Fruit fly (Drosophila melanogaster) whole organism, embryonic: ENCODE results near the gene CG32192.

Source experiments
- Abd-B ChIP-seq: fragments of 200-800 bp; sonication (Bioruptor generic); optimal IDR thresholded peaks from 2 replicates; lab custom pipeline; 2018; ENCODE audit warnings: missing biosample characterization, mild to moderate bottlenecking, missing genetic modification characterization, moderate library complexity
- CG15011 ChIP-seq: fragments of 200-800 bp; sonication (Bioruptor generic); optimal IDR thresholded peaks from 3 replicates; lab custom pipeline; 2018; ENCODE audit warnings: missing biosample characterization, mild to moderate bottlenecking, missing genetic modification characterization
- CG15514 ChIP-seq: fragments of 200-800 bp; sonication (Bioruptor generic); optimal IDR thresholded peaks from 3 replicates; lab custom pipeline; 2017; ENCODE audit warnings: missing biosample characterization, missing genetic modification characterization, mild to moderate bottlenecking, moderate library complexity, missing genetic modification reagents
- CG3407 ChIP-seq: fragments of 200-800 bp; sonication (Bioruptor generic); optimal IDR thresholded peaks from 2 replicates; lab custom pipeline; 2018; ENCODE audit warnings: missing biosample characterization, mild to moderate bottlenecking, missing genetic modification characterization
- CG6765 ChIP-seq: fragments of 200-800 bp; sonication (Bioruptor generic); optimal IDR thresholded peaks from 3 replicates; lab custom pipeline; 2017; ENCODE audit warnings: missing biosample characterization, mild to moderate bottlenecking, missing genetic modification characterization
- Ets97D ChIP-seq: fragments of 200-800 bp; sonication (Bioruptor generic); optimal IDR thresholded peaks from 3 replicates; lab custom pipeline; 2016; ENCODE audit warnings: missing biosample characterization, missing genetic modification characterization
- H2.0 ChIP-seq: fragments of 200-800 bp; sonication (Bioruptor generic); IDR thresholded peaks from 2 replicates; pipeline ENCODE4 v1.3.6; 2022; ENCODE audit warnings: missing biosample characterization, missing genetic modification characterization
- MTF-1 ChIP-seq: fragments of 200-800 bp; sonication (Bioruptor generic); optimal IDR thresholded peaks from 2 replicates; lab custom pipeline; 2018; ENCODE audit warnings: missing biosample characterization, mild to moderate bottlenecking, missing genetic modification characterization, borderline replicate concordance
- Med ChIP-seq: fragments of 200-800 bp; sonication (Bioruptor generic); peaks from one replicate; lab custom pipeline; 2016; ENCODE audit warnings: missing biosample characterization, missing genetic modification characterization, mild to moderate bottlenecking, inconsistent platforms, moderate library complexity
- Sox102F ChIP-seq: fragments of 200-800 bp; sonication (Bioruptor generic); optimal IDR thresholded peaks from 2 replicates; lab custom pipeline; 2018; ENCODE audit warnings: missing biosample characterization, mild to moderate bottlenecking, missing genetic modification characterization, moderate library complexity
- ewg ChIP-seq: fragments of 200-800 bp; sonication (Bioruptor generic); optimal IDR thresholded peaks from 3 replicates; lab custom pipeline; 2017; ENCODE audit warnings: mild to moderate bottlenecking, missing biosample characterization, missing genetic modification reagents, missing genetic modification characterization
- pb ChIP-seq: fragments of 200-800 bp; sonication (Bioruptor generic); optimal IDR thresholded peaks from 3 replicates; lab custom pipeline; 2016; ENCODE audit warnings: missing biosample characterization, missing genetic modification characterization
- stc ChIP-seq: fragments of 200-800 bp; sonication (Bioruptor generic); IDR thresholded peaks from 2 replicates; pipeline ENCODE4 v1.3.6; 2022; ENCODE audit warnings: missing biosample characterization, missing genetic modification characterization

dm6 chr3L:18019645-18020509, 20.2 kb upstream of the CG32192 start:
- peak; percentile 94 for TF ChIP-seq CG6765 (GFP tag; lab: Kevin White, UChicago)
- peak; percentile 99 for TF ChIP-seq Med
- no peak for TF ChIP-seq Abd-B (GFP tag; lab: Kevin White, UChicago)
- peak; percentile 94 for TF ChIP-seq MTF-1
- peak; percentile 88 for TF ChIP-seq CG15514 (GFP tag; lab: Kevin White, UChicago)
- peak; percentile 93 for TF ChIP-seq pb
- TF ChIP-seq Sox102F (GFP tag; lab: Kevin White, UChicago), result peak; percentile 86
- TF ChIP-seq CG15011, result peak; percentile 72
- peak; percentile 72 for TF ChIP-seq CG3407
- peak; percentile 49 for TF ChIP-seq Ets97D (GFP tag; lab: Kevin White, UChicago)
- TF ChIP-seq H2.0 (GFP tag; lab: Robert Waterston, UW), result peak; percentile 71
- peak; percentile 83 for TF ChIP-seq stc (GFP tag; lab: Robert Waterston, UW)
- peak; percentile 81 for TF ChIP-seq ewg (GFP tag; lab: Kevin White, UChicago)
